Fruit fly (Drosophila melanogaster): ENCODE measurements around the gene MICAL-like.

DNA sequence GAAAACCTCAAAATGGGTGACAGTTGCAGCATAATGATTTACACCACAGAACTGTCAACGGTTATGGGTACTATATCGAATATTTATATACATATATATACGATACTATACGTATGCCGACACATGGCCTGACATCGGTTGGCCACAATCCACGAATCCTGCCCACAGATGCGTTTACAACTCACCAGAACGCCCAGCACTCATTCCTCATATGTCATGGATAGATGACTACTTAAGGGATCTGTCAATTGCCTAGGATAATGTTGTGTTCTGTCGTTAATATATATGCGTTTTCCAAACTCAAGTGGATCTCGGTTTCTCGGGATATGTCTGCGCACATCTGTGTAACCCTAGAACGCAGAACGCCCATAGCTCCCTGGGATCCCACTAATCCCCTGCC lies 43.3 kb upstream of the MICAL-like start:
- TF ChIP-seq psq (optimal IDR thresholded peaks at IDR 0.05) = no peak
- no peak for TF ChIP-seq h (optimal IDR thresholded peaks at IDR 0.05)
- TF ChIP-seq Sin3A (optimal IDR thresholded peaks at IDR 0.05) = no peak

Data from Kc167 (cell line).